Worm (Caenorhabditis elegans) whole organism, L3 larva: ENCODE results near the gene F48B9.8.
A peak's percentile ranks its signal among the peaks of the same experiment; 100 is the strongest.

Experiments
- R02D3.7 ChIP-seq: fragments of 150-350 bp; optimal IDR thresholded peaks from 2 replicates; lab custom pipeline; 2014; ENCODE audit warnings: missing biosample characterization, missing genetic modification characterization
- ZK546.5 ChIP-seq: sonication (generic microtip); optimal IDR thresholded peaks from 2 replicates; lab custom pipeline; 2017; ENCODE audit warnings: missing biosample characterization, missing genetic modification characterization
- aly-2 ChIP-seq: fragments of 150-350 bp; optimal IDR thresholded peaks from 2 replicates; lab custom pipeline; 2014; ENCODE audit warnings: missing biosample characterization, missing genetic modification characterization
- ama-1 ChIP-seq: fragments of 150-350 bp; optimal IDR thresholded peaks from 2 replicates; lab custom pipeline; 2018
- ceh-82 ChIP-seq: fragments of 150-350 bp; optimal IDR thresholded peaks from 2 replicates; lab custom pipeline; 2014; ENCODE audit warnings: missing biosample characterization, missing genetic modification characterization
- ceh-9 ChIP-seq: sonication (generic microtip); optimal IDR thresholded peaks from 2 replicates; lab custom pipeline; 2018; ENCODE audit warnings: missing biosample characterization, missing genetic modification characterization
- daf-12 ChIP-seq: fragments of 150-350 bp; optimal IDR thresholded peaks from 2 replicates; lab custom pipeline; 2014; ENCODE audit warnings: missing biosample characterization, missing genetic modification reagents, missing genetic modification characterization
- egl-27 ChIP-seq: sonication (generic microtip); optimal IDR thresholded peaks from 4 replicates; lab custom pipeline; 2017; ENCODE audit warnings: missing biosample characterization, missing genetic modification reagents, missing genetic modification characterization
- egl-5 ChIP-seq: fragments of 150-350 bp; optimal IDR thresholded peaks from 2 replicates; lab custom pipeline; 2017; ENCODE audit warnings: missing biosample characterization, missing genetic modification reagents, missing genetic modification characterization, inconsistent platforms
- elt-1 ChIP-seq: fragments of 150-350 bp; optimal IDR thresholded peaks from 2 replicates; lab custom pipeline; 2014; ENCODE audit warnings: missing biosample characterization, missing genetic modification characterization
- elt-2 ChIP-seq: sonication (generic microtip); optimal IDR thresholded peaks from 2 replicates; lab custom pipeline; 2016; ENCODE audit warnings: missing genetic modification reagents, mild to moderate bottlenecking, missing genetic modification characterization, missing compliant biosample characterization
- fkh-10 ChIP-seq: sonication (generic microtip); optimal IDR thresholded peaks from 2 replicates; lab custom pipeline; 2017; ENCODE audit warnings: missing biosample characterization, missing genetic modification reagents, missing genetic modification characterization
- fos-1 ChIP-seq: fragments of 150-350 bp; optimal IDR thresholded peaks from 2 replicates; lab custom pipeline; 2014; ENCODE audit warnings: missing biosample characterization, missing genetic modification characterization
- hmg-11 ChIP-seq: sonication (generic microtip); optimal IDR thresholded peaks from 2 replicates; lab custom pipeline; 2016; ENCODE audit warnings: missing genetic modification characterization, missing compliant biosample characterization
- jun-1 ChIP-seq: fragments of 150-350 bp; optimal IDR thresholded peaks from 2 replicates; lab custom pipeline; 2014; ENCODE audit warnings: missing biosample characterization, missing genetic modification reagents, missing genetic modification characterization
- lin-15B ChIP-seq: fragments of 150-350 bp; optimal IDR thresholded peaks from 2 replicates; lab custom pipeline; 2014; ENCODE audit warnings: missing biosample characterization, missing genetic modification characterization
- lin-39 ChIP-seq: fragments of 150-350 bp; optimal IDR thresholded peaks from 2 replicates; lab custom pipeline; 2018; ENCODE audit warnings: missing biosample characterization, missing genetic modification reagents, missing genetic modification characterization
- lsy-12 ChIP-seq: sonication (generic microtip); optimal IDR thresholded peaks from 2 replicates; lab custom pipeline; 2016; ENCODE audit warnings: mild to moderate bottlenecking, missing genetic modification characterization, missing compliant biosample characterization
- mdl-1 ChIP-seq: fragments of 150-350 bp; optimal IDR thresholded peaks from 2 replicates; lab custom pipeline; 2014; ENCODE audit warnings: missing biosample characterization, missing genetic modification characterization
- mml-1 ChIP-seq: fragments of 150-350 bp; sonication (generic microtip); optimal IDR thresholded peaks from 3 replicates; lab custom pipeline; 2014; ENCODE audit warnings: missing biosample characterization, missing genetic modification characterization
- nfya-1 ChIP-seq: sonication (generic microtip); optimal IDR thresholded peaks from 2 replicates; lab custom pipeline; 2017; ENCODE audit warnings: missing genetic modification characterization, mild to moderate bottlenecking, missing compliant biosample characterization, antibody characterized with exemption, moderate library complexity; ENCODE audit not compliant: insufficient read depth
- nhr-11 ChIP-seq: fragments of 150-350 bp; optimal IDR thresholded peaks from 2 replicates; lab custom pipeline; 2014; ENCODE audit warnings: missing biosample characterization, missing genetic modification characterization
- nhr-12 ChIP-seq: fragments of 150-350 bp; optimal IDR thresholded peaks from 2 replicates; lab custom pipeline; 2014; ENCODE audit warnings: missing biosample characterization, missing genetic modification characterization
- nhr-23 ChIP-seq: fragments of 150-350 bp; optimal IDR thresholded peaks from 2 replicates; lab custom pipeline; 2014; ENCODE audit warnings: missing biosample characterization, missing genetic modification reagents, missing genetic modification characterization
- nhr-237 ChIP-seq: fragments of 150-350 bp; optimal IDR thresholded peaks from 2 replicates; lab custom pipeline; 2014; ENCODE audit warnings: missing biosample characterization, missing genetic modification characterization
- nhr-43 ChIP-seq: sonication (generic microtip); optimal IDR thresholded peaks from 2 replicates; lab custom pipeline; 2016; ENCODE audit warnings: mild to moderate bottlenecking, missing genetic modification characterization, missing compliant biosample characterization; ENCODE audit not compliant: poor library complexity, severe bottlenecking
- nhr-67 ChIP-seq: fragments of 150-350 bp; optimal IDR thresholded peaks from 2 replicates; lab custom pipeline; 2014; ENCODE audit warnings: missing biosample characterization, missing genetic modification characterization
- nhr-76 ChIP-seq: fragments of 150-350 bp; sonication (generic microtip); optimal IDR thresholded peaks from 5 replicates; lab custom pipeline; 2014; ENCODE audit warnings: missing biosample characterization, missing genetic modification characterization
- pha-4 ChIP-seq: fragments of 150-350 bp; optimal IDR thresholded peaks from 2 replicates; lab custom pipeline; 2014; ENCODE audit warnings: missing biosample characterization, missing genetic modification reagents, missing genetic modification characterization
- sea-2 ChIP-seq: fragments of 150-350 bp; sonication (generic microtip); optimal IDR thresholded peaks from 4 replicates; lab custom pipeline; 2014; ENCODE audit warnings: missing biosample characterization, missing genetic modification reagents, missing genetic modification characterization
- snpc-4 ChIP-seq: fragments of 150-350 bp; optimal IDR thresholded peaks from 2 replicates; lab custom pipeline; 2014; ENCODE audit warnings: missing biosample characterization, missing genetic modification characterization
- unc-39 ChIP-seq: sonication (generic microtip); optimal IDR thresholded peaks from 4 replicates; lab custom pipeline; 2017; ENCODE audit warnings: missing biosample characterization, missing genetic modification characterization
- zag-1 ChIP-seq: fragments of 150-350 bp; optimal IDR thresholded peaks from 2 replicates; lab custom pipeline; 2014; ENCODE audit warnings: missing biosample characterization, missing genetic modification characterization
- ztf-11 ChIP-seq: fragments of 150-350 bp; optimal IDR thresholded peaks from 2 replicates; lab custom pipeline; 2014; ENCODE audit warnings: missing biosample characterization, missing genetic modification characterization
- ztf-4 ChIP-seq: fragments of 150-350 bp; optimal IDR thresholded peaks from 2 replicates; lab custom pipeline; 2014; ENCODE audit warnings: missing biosample characterization, missing genetic modification characterization

Gene F48B9.8

ce11 chrX:2150006-2150405 lies 26.2 kb downstream of the F48B9.8 start, which contains the start of gene npax-2:
npax-2 (minus strand) TSS chrX:2150106.
- TF ChIP-seq lin-15B (tag; lab: Kevin White, UChicago): no peak
- TF ChIP-seq pha-4: no peak
- no peak for TF ChIP-seq nhr-76 (tag; lab: Kevin White, UChicago)
- TF ChIP-seq zag-1 (tag; lab: Kevin White, UChicago): no peak
- TF ChIP-seq nhr-12 (tag; lab: Kevin White, UChicago): no peak
- TF ChIP-seq ZK546.5 (tag; lab: Kevin White, UChicago): no peak
- TF ChIP-seq lin-39: no peak
- no peak for TF ChIP-seq mdl-1 (tag; lab: Kevin White, UChicago)
- no peak for TF ChIP-seq ama-1
- no peak for TF ChIP-seq ztf-4 (tag; lab: Kevin White, UChicago)
- no peak for TF ChIP-seq nhr-11 (tag; lab: Kevin White, UChicago)
- no peak for TF ChIP-seq egl-5 (tag; lab: Kevin White, UChicago)
- TF ChIP-seq fkh-10 (GFP tag; lab: Kevin White, UChicago): no peak
- no peak for TF ChIP-seq ztf-11 (tag; lab: Kevin White, UChicago)
- no peak for TF ChIP-seq elt-1 (tag; lab: Kevin White, UChicago)
- TF ChIP-seq nhr-43 (tag; lab: Kevin White, UChicago): no peak
- no peak for TF ChIP-seq unc-39 (tag; lab: Kevin White, UChicago)
- TF ChIP-seq daf-12 (tag; lab: Kevin White, UChicago): no peak
- TF ChIP-seq nhr-237 (tag; lab: Kevin White, UChicago): no peak

- TF ChIP-seq nhr-67 (tag; lab: Kevin White, UChicago): no peak
- no peak for TF ChIP-seq mdl-1 (tag; lab: Kevin White, UChicago)
- TF ChIP-seq pha-4: no peak
- no peak for TF ChIP-seq elt-2 (tag; lab: Kevin White, UChicago)
- no peak for TF ChIP-seq jun-1 (tag; lab: Kevin White, UChicago)
- TF ChIP-seq nhr-237 (tag; lab: Kevin White, UChicago): no peak
- TF ChIP-seq fos-1 (tag; lab: Kevin White, UChicago): no peak
- no peak for TF ChIP-seq ceh-9 (tag; lab: Kevin White, UChicago)
- TF ChIP-seq snpc-4 (tag; lab: Kevin White, UChicago): no peak
- peak; percentile 39 for TF ChIP-seq elt-1 (tag; lab: Kevin White, UChicago)
- peak; percentile 88 for TF ChIP-seq nhr-23 (tag; lab: Kevin White, UChicago)
These were observed 30.6 kb downstream of the F48B9.8 start, which contains the start of gene dpy-3 for ce11 chrX:2145629-2146028. dpy-3 (minus strand) TSS chrX:2145647.

- TF ChIP-seq nhr-11 (tag; lab: Kevin White, UChicago): no peak
- TF ChIP-seq aly-2 (tag; lab: Kevin White, UChicago): no peak
- no peak for TF ChIP-seq R02D3.7
- no peak for TF ChIP-seq nhr-12 (tag; lab: Kevin White, UChicago)
- TF ChIP-seq nhr-67 (tag; lab: Kevin White, UChicago): no peak
- TF ChIP-seq nhr-76 (tag; lab: Kevin White, UChicago): no peak
- no peak for TF ChIP-seq ceh-82 (tag; lab: Kevin White, UChicago)
- no peak for TF ChIP-seq ZK546.5 (tag; lab: Kevin White, UChicago)
These were observed 31.3 kb downstream of the F48B9.8 start for ce11 chrX:2144875-2145274.

ce11 chrX:2144236-2144635 lies 32.0 kb downstream of the F48B9.8 start:
- TF ChIP-seq sea-2 (GFP tag; lab: Kevin White, UChicago) (no peak), nhr-43 (tag; lab: Kevin White, UChicago) (peak; percentile 34), nhr-23 (tag; lab: Kevin White, UChicago) (peak; percentile 89), egl-27 (tag; lab: Kevin White, UChicago) (no peak), mml-1 (tag; lab: Kevin White, UChicago) (no peak)

- TF ChIP-seq fos-1 (tag; lab: Kevin White, UChicago) (no peak), elt-2 (tag; lab: Kevin White, UChicago) (no peak), lsy-12 (tag; lab: Kevin White, UChicago) (no peak), ama-1 (no peak), hmg-11 (peak; percentile 46), nfya-1 (peak; percentile 40), R02D3.7 (no peak)
These were observed 35.6 kb downstream of the F48B9.8 start for ce11 chrX:2140610-2141009.
